Worm (Caenorhabditis elegans) whole organism, L4 larva: Measurements from ENCODE around the gene sdn-1.

Experiments used
- D1046.2 ChIP-seq: fragments of 200-800 bp; sonication (Bioruptor generic); IDR thresholded peaks from 2 replicates; pipeline ENCODE4 v1.3.6; 2022; ENCODE audit warnings: missing genetic modification characterization, missing compliant biosample characterization
- F26F4.8 ChIP-seq: fragments of 200-800 bp; sonication (Bioruptor generic); conservative IDR thresholded peaks from 2 replicates; pipeline ENCODE4 v1.3.6; 2022; ENCODE audit warnings: missing genetic modification characterization, missing compliant biosample characterization
- F37D6.2 ChIP-seq: sonication (generic microtip); optimal IDR thresholded peaks from 2 replicates; lab custom pipeline; 2016; ENCODE audit warnings: mild to moderate bottlenecking, missing genetic modification characterization, missing compliant biosample characterization
- F44E2.7 ChIP-seq: fragments of 200-800 bp; sonication (Bioruptor generic); IDR thresholded peaks from 2 replicates; pipeline ENCODE4 v2.1.2; 2022; ENCODE audit warnings: missing genetic modification characterization, missing compliant biosample characterization
- F49E8.2 ChIP-seq: sonication (generic microtip); optimal IDR thresholded peaks from 2 replicates; lab custom pipeline; 2016; ENCODE audit warnings: missing compliant biosample characterization, mild to moderate bottlenecking, missing genetic modification characterization, borderline replicate concordance
- T20F7.1 ChIP-seq: fragments of 200-800 bp; sonication (Bioruptor generic); optimal IDR thresholded peaks from 2 replicates; lab custom pipeline; 2018; ENCODE audit warnings: mild to moderate bottlenecking, missing genetic modification characterization, missing compliant biosample characterization
- aha-1 ChIP-seq: fragments of 150-350 bp; peaks from one replicate; lab custom pipeline; 2014; ENCODE audit warnings: missing biosample characterization, missing genetic modification characterization
- aly-2 ChIP-seq: sonication (generic microtip); optimal IDR thresholded peaks from 2 replicates; lab custom pipeline; 2018; ENCODE audit warnings: missing biosample characterization, missing genetic modification characterization
- ama-1 ChIP-seq: fragments of 150-350 bp; optimal IDR thresholded peaks from 2 replicates; lab custom pipeline; 2014; ENCODE audit warnings: inconsistent platforms, mixed read lengths
- arid-1 ChIP-seq: fragments of 200-800 bp; sonication (Bioruptor generic); conservative IDR thresholded peaks from 2 replicates; pipeline ENCODE4 v1.3.6; 2022; ENCODE audit warnings: missing genetic modification reagents, missing genetic modification characterization, missing compliant biosample characterization
- attf-4 ChIP-seq: sonication (generic microtip); optimal IDR thresholded peaks from 3 replicates; lab custom pipeline; 2017; ENCODE audit warnings: missing biosample characterization, missing genetic modification characterization
- ceh-20 ChIP-seq: fragments of 200-800 bp; sonication (Bioruptor generic); IDR thresholded peaks from 2 replicates; pipeline ENCODE4 v1.3.6; 2022; ENCODE audit warnings: missing genetic modification reagents, missing genetic modification characterization, missing compliant biosample characterization
- ceh-28 ChIP-seq: fragments of 150-350 bp; optimal IDR thresholded peaks from 2 replicates; lab custom pipeline; 2014; ENCODE audit warnings: missing biosample characterization, missing genetic modification reagents, missing genetic modification characterization
- ceh-32 ChIP-seq: sonication (generic microtip); optimal IDR thresholded peaks from 2 replicates; lab custom pipeline; 2016; ENCODE audit warnings: mild to moderate bottlenecking, missing genetic modification characterization, missing compliant biosample characterization; ENCODE audit not compliant: poor library complexity
- ceh-62 ChIP-seq: sonication (generic microtip); optimal IDR thresholded peaks from 2 replicates; lab custom pipeline; 2017; ENCODE audit warnings: missing biosample characterization, missing genetic modification characterization
- ceh-82 ChIP-seq: sonication (generic microtip); optimal IDR thresholded peaks from 2 replicates; lab custom pipeline; 2017; ENCODE audit warnings: missing biosample characterization, missing genetic modification characterization
- cey-2 ChIP-seq: sonication (generic microtip); optimal IDR thresholded peaks from 3 replicates; lab custom pipeline; 2017; ENCODE audit warnings: missing genetic modification characterization, mild to moderate bottlenecking, missing compliant biosample characterization, antibody characterized with exemption, borderline replicate concordance; ENCODE audit not compliant: insufficient read depth
- ctbp-1 ChIP-seq: fragments of 200-800 bp; sonication (Bioruptor generic); IDR thresholded peaks from 2 replicates; pipeline ENCODE4 v1.3.6; 2022; ENCODE audit warnings: missing genetic modification reagents, missing genetic modification characterization, missing compliant biosample characterization
- daf-12 ChIP-seq: fragments of 150-350 bp; optimal IDR thresholded peaks from 2 replicates; lab custom pipeline; 2014; ENCODE audit warnings: missing biosample characterization, missing genetic modification reagents, missing genetic modification characterization
- daf-8 ChIP-seq: fragments of 200-800 bp; sonication (Bioruptor generic); IDR thresholded peaks from 2 replicates; pipeline ENCODE4 v1.3.6; 2022; ENCODE audit warnings: missing genetic modification characterization, missing compliant biosample characterization
- dmd-8 ChIP-seq: fragments of 200-800 bp; sonication (Bioruptor generic); IDR thresholded peaks from 2 replicates; pipeline ENCODE4 v1.3.6; 2022; ENCODE audit warnings: missing genetic modification characterization, missing compliant biosample characterization
- duxl-1 ChIP-seq: sonication (generic microtip); optimal IDR thresholded peaks from 2 replicates; lab custom pipeline; 2016; ENCODE audit warnings: mild to moderate bottlenecking, missing genetic modification characterization, moderate library complexity, missing compliant biosample characterization; ENCODE audit not compliant: poor library complexity
- egl-27 ChIP-seq: sonication (generic microtip); optimal IDR thresholded peaks from 3 replicates; lab custom pipeline; 2017; ENCODE audit warnings: missing biosample characterization, missing genetic modification reagents, missing genetic modification characterization
- fos-1 ChIP-seq: fragments of 150-350 bp; optimal IDR thresholded peaks from 2 replicates; lab custom pipeline; 2014; ENCODE audit warnings: missing biosample characterization, missing genetic modification characterization
- gei-8 ChIP-seq: fragments of 200-800 bp; sonication (Bioruptor generic); optimal IDR thresholded peaks from 2 replicates; lab custom pipeline; 2018; ENCODE audit warnings: mild to moderate bottlenecking, missing genetic modification characterization, missing compliant biosample characterization
- hlh-30 ChIP-seq: sonication (generic microtip); optimal IDR thresholded peaks from 2 replicates; lab custom pipeline; 2017; ENCODE audit warnings: antibody characterized with exemption, mild to moderate bottlenecking, missing genetic modification characterization, missing compliant biosample characterization; ENCODE audit not compliant: insufficient read depth
- jun-1 ChIP-seq: fragments of 150-350 bp; optimal IDR thresholded peaks from 2 replicates; lab custom pipeline; 2014; ENCODE audit warnings: missing biosample characterization, missing genetic modification reagents, missing genetic modification characterization
- lin-13 ChIP-seq: fragments of 150-350 bp; optimal IDR thresholded peaks from 2 replicates; lab custom pipeline; 2014; ENCODE audit warnings: missing biosample characterization, missing genetic modification reagents, missing genetic modification characterization
- lin-29 ChIP-seq: fragments of 200-800 bp; sonication (Bioruptor generic); IDR thresholded peaks from 2 replicates; pipeline ENCODE4 v1.3.6; 2022; ENCODE audit warnings: missing genetic modification reagents, missing genetic modification characterization, missing compliant biosample characterization
- madf-9 ChIP-seq: fragments of 200-800 bp; sonication (Bioruptor generic); conservative IDR thresholded peaks from 2 replicates; pipeline ENCODE4 v1.3.6; 2022; ENCODE audit warnings: missing genetic modification reagents, missing genetic modification characterization, missing compliant biosample characterization
- mdl-1 ChIP-seq, 2 experiments: fragments of 150-350 bp in 1 of 2; sonication (generic microtip) in 1 of 2; optimal IDR thresholded peaks; 2 replicates each; lab custom pipeline; 2014 to 2017; ENCODE audit warnings: missing biosample characterization in 2 of 2, missing genetic modification characterization in 2 of 2
- mxl-2 ChIP-seq: fragments of 200-800 bp; sonication (Bioruptor generic); conservative IDR thresholded peaks from 2 replicates; pipeline ENCODE4 v1.3.6; 2022; ENCODE audit warnings: missing genetic modification reagents, missing genetic modification characterization, missing compliant biosample characterization
- nhr-11 ChIP-seq: fragments of 150-350 bp; optimal IDR thresholded peaks from 2 replicates; lab custom pipeline; 2014; ENCODE audit warnings: missing biosample characterization, missing genetic modification characterization
- nhr-111 ChIP-seq: fragments of 200-800 bp; sonication (Bioruptor generic); optimal IDR thresholded peaks from 2 replicates; lab custom pipeline; 2018; ENCODE audit warnings: mild to moderate bottlenecking, missing genetic modification characterization, missing compliant biosample characterization
- nhr-28 ChIP-seq: fragments of 150-350 bp; optimal IDR thresholded peaks from 2 replicates; lab custom pipeline; 2014; ENCODE audit warnings: missing biosample characterization, missing genetic modification characterization
- nhr-41 ChIP-seq: fragments of 200-800 bp; sonication (Bioruptor generic); IDR thresholded peaks from 2 replicates; pipeline ENCODE4 v1.3.6; 2022; ENCODE audit warnings: missing genetic modification reagents, missing genetic modification characterization, missing compliant biosample characterization
- nhr-42 ChIP-seq: fragments of 200-800 bp; sonication (Bioruptor generic); IDR thresholded peaks from 2 replicates; pipeline ENCODE4 v1.3.6; 2022; ENCODE audit warnings: missing genetic modification characterization, missing compliant biosample characterization
- nhr-76 ChIP-seq: fragments of 150-350 bp; optimal IDR thresholded peaks from 2 replicates; lab custom pipeline; 2014; ENCODE audit warnings: missing biosample characterization, missing genetic modification characterization
- pha-4 ChIP-seq, 2 experiments: fragments of 150-350 bp in 1 of 2; fragments of 200-800 bp in 1 of 2; sonication (Bioruptor generic) in 1 of 2; IDR thresholded peaks in 1 of 2; optimal IDR thresholded peaks in 1 of 2; 2 replicates each; pipeline versions ENCODE4 v1.3.6 to Lab custom; 2014 to 2022; ENCODE audit warnings: missing genetic modification characterization in 2 of 2, missing genetic modification reagents in 2 of 2, missing biosample characterization in 1 of 2, missing compliant biosample characterization in 1 of 2
- php-3 ChIP-seq: fragments of 200-800 bp; sonication (Bioruptor generic); IDR thresholded peaks from 2 replicates; pipeline ENCODE4 v1.3.6; 2022; ENCODE audit warnings: missing genetic modification reagents, missing genetic modification characterization, missing compliant biosample characterization
- sdz-12 ChIP-seq: fragments of 200-800 bp; sonication (Bioruptor generic); optimal IDR thresholded peaks from 2 replicates; lab custom pipeline; 2018; ENCODE audit warnings: mild to moderate bottlenecking, missing genetic modification characterization, missing compliant biosample characterization
- set-16 ChIP-seq: fragments of 200-800 bp; sonication (Bioruptor generic); IDR thresholded peaks from 2 replicates; pipeline ENCODE4 v1.3.6; 2022; ENCODE audit warnings: missing genetic modification reagents, missing genetic modification characterization, missing compliant biosample characterization
- snpc-1.2 ChIP-seq: fragments of 200-800 bp; sonication (Bioruptor generic); IDR thresholded peaks from 2 replicates; pipeline ENCODE4 v1.3.6; 2022; ENCODE audit warnings: missing genetic modification reagents, missing genetic modification characterization, missing compliant biosample characterization
- spr-1 ChIP-seq: sonication (generic microtip); optimal IDR thresholded peaks from 2 replicates; lab custom pipeline; 2016; ENCODE audit warnings: mild to moderate bottlenecking, missing genetic modification characterization, missing compliant biosample characterization
- vab-7 ChIP-seq: fragments of 200-800 bp; sonication (Bioruptor generic); IDR thresholded peaks from 2 replicates; pipeline ENCODE4 v1.3.6; 2022; ENCODE audit warnings: missing genetic modification reagents, missing genetic modification characterization, missing compliant biosample characterization
- zag-1 ChIP-seq: fragments of 150-350 bp; optimal IDR thresholded peaks from 2 replicates; lab custom pipeline; 2014; ENCODE audit warnings: missing biosample characterization, missing genetic modification characterization
- zfp-3 ChIP-seq: fragments of 200-800 bp; sonication (Bioruptor generic); conservative IDR thresholded peaks from 2 replicates; pipeline ENCODE4 v1.3.6; 2022; ENCODE audit warnings: missing genetic modification reagents, missing genetic modification characterization, missing compliant biosample characterization
- zip-11 ChIP-seq: fragments of 200-800 bp; sonication (Bioruptor generic); IDR thresholded peaks from 2 replicates; pipeline ENCODE4 v1.3.6; 2022; ENCODE audit warnings: missing genetic modification characterization, missing compliant biosample characterization
- ztf-11 ChIP-seq: fragments of 150-350 bp; optimal IDR thresholded peaks from 2 replicates; lab custom pipeline; 2014; ENCODE audit warnings: missing biosample characterization, missing genetic modification characterization

The sdn-1 gene

DNA sequence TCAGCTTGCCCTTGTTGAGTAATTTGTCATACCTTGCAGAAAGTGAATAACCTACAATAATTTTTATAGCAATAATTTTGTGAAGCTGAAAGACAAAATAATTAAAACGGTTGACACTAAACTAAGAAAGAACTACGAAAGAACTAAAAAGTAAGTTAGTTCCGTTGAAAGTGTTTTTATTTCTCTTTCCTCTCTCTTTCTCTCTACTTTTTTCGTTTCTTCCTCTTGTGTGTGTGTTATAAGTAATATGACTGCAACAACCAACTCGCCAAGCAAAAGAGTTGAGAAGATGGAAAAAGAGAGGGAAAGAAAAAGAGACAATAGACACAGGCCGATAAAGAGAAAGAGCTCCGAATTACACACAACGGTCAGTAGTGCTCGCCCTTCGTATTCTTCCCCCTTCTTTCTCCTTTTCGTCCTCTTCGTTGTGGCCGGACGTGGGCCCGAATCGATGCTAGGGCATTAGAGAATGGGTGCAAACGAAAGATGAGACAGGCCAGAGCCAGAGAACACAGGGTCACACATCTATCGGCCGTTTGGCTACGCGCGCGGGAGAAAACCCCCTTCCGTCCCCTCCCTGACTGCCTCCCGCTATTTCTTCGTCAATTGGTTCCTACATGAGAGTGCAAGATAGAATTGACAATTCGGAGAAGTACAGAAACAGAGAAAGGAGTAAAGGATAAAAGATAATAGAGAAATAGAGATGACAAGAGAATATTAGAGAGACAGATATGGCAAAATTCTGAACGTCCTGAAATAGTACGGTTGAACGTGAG, 37.8 kb downstream of the sdn-1 start, which contains the start of gene syd-2 (continued):
- TF ChIP-seq ama-1 (lab: Kevin White, UChicago): no peak
- TF ChIP-seq nhr-76 (tag; lab: Kevin White, UChicago): no peak
- no peak for TF ChIP-seq aly-2
- TF ChIP-seq daf-12: no peak
- no peak for TF ChIP-seq daf-8 (GFP tag; lab: Robert Waterston, UW)
- TF ChIP-seq ceh-28 (tag; lab: Kevin White, UChicago): peak; percentile 63
- no peak for TF ChIP-seq ztf-11 (tag; lab: Kevin White, UChicago)
- TF ChIP-seq dmd-8 (GFP tag; lab: Robert Waterston, UW): no peak
- TF ChIP-seq sdz-12 (GFP tag; lab: Kevin White, UChicago): no peak
- peak; percentile 81; the same call in 1 of the 2 replicates for TF ChIP-seq ctbp-1 (GFP tag; lab: Robert Waterston, UW)
- no peak for TF ChIP-seq madf-9
- no peak for TF ChIP-seq php-3
- peak; percentile 57 to 84 for TF ChIP-seq mdl-1 (tag; optimal IDR thresholded peaks at IDR 0.05; lab: Kevin White, UChicago)
- TF ChIP-seq aha-1 (tag; lab: Kevin White, UChicago): peak; percentile 91
- 0 out of 2 replicates have a peak, but pooled peaks have one; percentile 42 for TF ChIP-seq arid-1
- TF ChIP-seq attf-4 (tag; lab: Kevin White, UChicago): no peak
- peak; percentile 78 for TF ChIP-seq set-16 (GFP tag; lab: Robert Waterston, UW)
- TF ChIP-seq nhr-41: no peak
- TF ChIP-seq zip-11 (GFP tag; lab: Robert Waterston, UW): no peak
- TF ChIP-seq T20F7.1 (GFP tag; lab: Kevin White, UChicago): no peak
- no peak for TF ChIP-seq lin-29 (GFP tag; lab: Robert Waterston, UW)
- TF ChIP-seq zag-1: no peak
- peak; percentile 56 for TF ChIP-seq F37D6.2 (tag; lab: Kevin White, UChicago)
- no peak for TF ChIP-seq gei-8 (GFP tag; lab: Kevin White, UChicago)
- TF ChIP-seq nhr-28: peak; percentile 72
- TF ChIP-seq F49E8.2 (tag; lab: Kevin White, UChicago): no peak
- TF ChIP-seq nhr-11: peak; percentile 57
- 0 out of 2 replicates have a peak, but pooled peaks have one; percentile 16 for TF ChIP-seq D1046.2 (GFP tag; lab: Robert Waterston, UW)
- no peak for TF ChIP-seq zfp-3 (GFP tag; lab: Robert Waterston, UW)
- no peak for TF ChIP-seq egl-27 (tag; lab: Kevin White, UChicago)
- TF ChIP-seq pha-4 (GFP tag; IDR thresholded peaks at IDR 0.05; lab: Robert Waterston, UW): no peak; the same call in 1 of the 2 replicates
- TF ChIP-seq pha-4 (tag; optimal IDR thresholded peaks at IDR 0.05; lab: Kevin White, UChicago): no peak
- TF ChIP-seq snpc-1.2 (GFP tag; lab: Robert Waterston, UW): no peak
- TF ChIP-seq mxl-2 (GFP tag; lab: Robert Waterston, UW): no peak
- no peak for TF ChIP-seq cey-2
- no peak for TF ChIP-seq jun-1 (tag; lab: Kevin White, UChicago)
- TF ChIP-seq hlh-30: peak; percentile 70
- TF ChIP-seq duxl-1 (tag; lab: Kevin White, UChicago): no peak
- no peak for TF ChIP-seq F44E2.7
- 0 out of 2 replicates have a peak, but pooled peaks have one; percentile 46 for TF ChIP-seq nhr-42 (GFP tag; lab: Robert Waterston, UW)
- TF ChIP-seq ceh-20 (GFP tag; lab: Robert Waterston, UW): peak; percentile 56; the same call in 1 of the 2 replicates
- TF ChIP-seq spr-1 (tag; lab: Kevin White, UChicago): peak; percentile 36
- no peak for TF ChIP-seq ceh-32
- no peak for TF ChIP-seq fos-1 (tag; lab: Kevin White, UChicago)
- no peak for TF ChIP-seq nhr-111 (GFP tag; lab: Kevin White, UChicago)
- TF ChIP-seq ceh-62 (tag; lab: Kevin White, UChicago): no peak
- TF ChIP-seq vab-7 (GFP tag; lab: Robert Waterston, UW): no peak
- TF ChIP-seq lin-13 (GFP tag; lab: Kevin White, UChicago): no peak
- TF ChIP-seq ceh-82 (tag; lab: Kevin White, UChicago): no peak
- no peak for TF ChIP-seq F26F4.8 (GFP tag; lab: Robert Waterston, UW)
